Worm (Caenorhabditis elegans): ENCODE measurements around the gene C50D2.1.

The C50D2.1 gene

ce11 chrII:105327-105882 lies 6.0 kb upstream of the C50D2.1 start:
- no peak for TF ChIP-seq efl-1 (optimal IDR thresholded peaks at IDR 0.05)
- peak in 1 of 2 experiments; percentile 34 for TF ChIP-seq efl-1 (GFP tag; optimal IDR thresholded peaks at IDR 0.05 in 1 of 2)
- TF ChIP-seq fkh-4 (tag; optimal IDR thresholded peaks at IDR 0.05; ENCODE audit: borderline replicate concordance), result no peak

ce11 chrII:105889-106288 lies 5.5 kb upstream of the C50D2.1 start, which contains the start of gene txt-1:
Gene txt-1, plus strand, starts transcription at chrII:106189.
- no peak for TF ChIP-seq fkh-4 (tag; optimal IDR thresholded peaks at IDR 0.05; ENCODE audit: borderline replicate concordance)
- TF ChIP-seq ceh-90 (tag; optimal IDR thresholded peaks at IDR 0.05), result no peak
- no peak for TF ChIP-seq nhr-85 (tag)
- no peak for TF ChIP-seq lir-3 (tag; optimal IDR thresholded peaks at IDR 0.05; ENCODE audit: poor library complexity)
- no peak for TF ChIP-seq nhr-28 (tag; optimal IDR thresholded peaks at IDR 0.05)
- no peak for TF ChIP-seq aly-2 (tag; optimal IDR thresholded peaks at IDR 0.05)
- no peak for TF ChIP-seq dsc-1 (tag; optimal IDR thresholded peaks at IDR 0.05)
- TF ChIP-seq zag-1 (tag; optimal IDR thresholded peaks at IDR 0.05), result no peak
- no peak for TF ChIP-seq nhr-71 (tag; optimal IDR thresholded peaks at IDR 0.05)
- no peak for TF ChIP-seq C04F5.9 (tag; optimal IDR thresholded peaks at IDR 0.05)
- no peak for TF ChIP-seq elt-2 (tag; optimal IDR thresholded peaks at IDR 0.05)
- no peak for TF ChIP-seq lin-39 (tag; optimal IDR thresholded peaks at IDR 0.05)
- no peak for TF ChIP-seq fkh-8 (tag; optimal IDR thresholded peaks at IDR 0.05)

DNA sequence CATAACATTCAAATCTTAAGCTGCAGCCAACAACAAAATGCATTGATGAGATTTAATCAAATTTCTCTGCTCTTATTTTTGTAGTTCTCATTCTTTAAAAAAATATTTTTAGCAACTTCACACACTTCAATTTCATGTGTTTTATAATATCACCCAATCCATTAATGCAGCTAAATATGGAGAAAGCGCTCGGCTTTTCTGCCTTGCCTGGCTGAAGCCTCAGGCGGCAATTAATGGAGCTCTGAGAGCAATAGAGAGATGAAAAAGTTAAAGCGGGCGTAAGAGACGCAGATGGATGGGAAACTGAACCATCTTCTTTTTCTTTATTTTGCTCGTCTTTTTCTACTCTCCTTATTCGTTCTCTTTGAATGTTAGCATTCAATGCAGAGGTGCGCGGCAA lies 3.7 kb upstream of the C50D2.1 start:
- TF ChIP-seq lin-14 (GFP tag; optimal IDR thresholded peaks at IDR 0.05), result peak; percentile 42
- TF ChIP-seq efl-3 (GFP tag; optimal IDR thresholded peaks at IDR 0.05), result no peak

ce11 chrII:108865-109264 lies 2.5 kb upstream of the C50D2.1 start, which contains the start of gene C50D2.2:
Gene C50D2.2, plus strand, starts transcription at chrII:109165.
- TF ChIP-seq elt-3 (tag; optimal IDR thresholded peaks at IDR 0.05) (no peak), snpc-4 (tag; optimal IDR thresholded peaks at IDR 0.05) (no peak), sox-4 (tag; optimal IDR thresholded peaks at IDR 0.05) (no peak)

ce11 chrII:112231-112630 lies 864 bp downstream of the C50D2.1 start:
- TF ChIP-seq blmp-1 (tag; optimal IDR thresholded peaks at IDR 0.05), result peak; percentile 37
- no peak for TF ChIP-seq unc-30 (tag; optimal IDR thresholded peaks at IDR 0.05)
- peak in 1 of 2 experiments; percentile 31 for TF ChIP-seq mdl-1 (tag; optimal IDR thresholded peaks at IDR 0.05)
- TF ChIP-seq nhr-85 (tag), result peak; percentile 70
- TF ChIP-seq nhr-84 (tag; optimal IDR thresholded peaks at IDR 0.05), result no peak
- peak; percentile 21 for TF ChIP-seq pqm-1 (tag; optimal IDR thresholded peaks at IDR 0.05)
- TF ChIP-seq nhr-20 (tag; optimal IDR thresholded peaks at IDR 0.05), result peak; percentile 5
- no peak for TF ChIP-seq mab-9 (GFP tag; IDR thresholded peaks at IDR 0.05)
- no peak for TF ChIP-seq nhr-76 (tag; optimal IDR thresholded peaks at IDR 0.05)
- TF ChIP-seq nhr-237 (tag; optimal IDR thresholded peaks at IDR 0.05), result no peak
- no peak for TF ChIP-seq ceh-8 (GFP tag; optimal IDR thresholded peaks at IDR 0.05)

DNA sequence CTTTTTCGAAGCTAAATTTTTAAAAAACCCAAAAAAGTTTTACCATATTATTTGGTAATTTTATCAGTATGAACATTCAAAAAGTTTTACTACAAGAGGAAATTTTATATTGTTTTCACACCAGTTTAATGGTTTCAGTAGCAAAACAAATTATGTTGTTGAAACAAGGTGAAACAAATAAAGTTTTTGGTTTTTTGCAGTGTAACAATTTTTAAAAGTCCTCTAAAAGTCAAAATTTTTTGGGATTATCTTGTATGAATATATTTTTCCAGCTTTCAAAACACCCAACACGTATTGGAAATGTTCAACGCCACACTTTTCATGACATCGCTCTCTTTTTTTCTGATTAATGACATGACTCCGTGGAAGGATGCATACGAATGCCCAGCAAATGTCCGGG lies 5.5 kb downstream of the C50D2.1 start, which contains the start of gene srt-54:
Gene srt-54, plus strand, starts transcription at position 301 of the 400 bp plus-strand sequence.
- no peak for TF ChIP-seq C34B4.2 (tag; optimal IDR thresholded peaks at IDR 0.05)
- TF ChIP-seq mep-1 (tag; optimal IDR thresholded peaks at IDR 0.05), result no peak
- no peak for TF ChIP-seq nhr-71 (tag; optimal IDR thresholded peaks at IDR 0.05)

- TF ChIP-seq lir-3 (tag; optimal IDR thresholded peaks at IDR 0.05; ENCODE audit: poor library complexity), result no peak
- no peak for TF ChIP-seq nhr-77 (tag; optimal IDR thresholded peaks at IDR 0.05)
- no peak for TF ChIP-seq sox-4 (tag; optimal IDR thresholded peaks at IDR 0.05)
- no peak for TF ChIP-seq fkh-4 (tag; optimal IDR thresholded peaks at IDR 0.05; ENCODE audit: borderline replicate concordance)
- TF ChIP-seq unc-30 (tag; optimal IDR thresholded peaks at IDR 0.05), result no peak
- no peak for TF ChIP-seq ztf-4 (tag; optimal IDR thresholded peaks at IDR 0.05)
- TF ChIP-seq dsc-1 (tag; optimal IDR thresholded peaks at IDR 0.05), result no peak
- no peak for TF ChIP-seq snpc-4 (tag; optimal IDR thresholded peaks at IDR 0.05)
- no peak for TF ChIP-seq alr-1 (tag; optimal IDR thresholded peaks at IDR 0.05; ENCODE audit: borderline replicate concordance)
- TF ChIP-seq fkh-10 (GFP tag; optimal IDR thresholded peaks at IDR 0.05), result no peak
- no peak for TF ChIP-seq ceh-8 (GFP tag; optimal IDR thresholded peaks at IDR 0.05)
- TF ChIP-seq ces-1 (GFP tag; optimal IDR thresholded peaks at IDR 0.05), result no peak
- no peak for TF ChIP-seq mdl-1 (tag; optimal IDR thresholded peaks at IDR 0.05)
Measured at ce11 chrII:121121-121520, 9.8 kb downstream of the C50D2.1 start, which contains the start of gene K10B4.3. Gene K10B4.3, minus strand, starts transcription at chrII:121221.
